Fruit fly (Drosophila melanogaster) whole organism, adult: Measurements from ENCODE around the gene CG9922.
A peak's percentile ranks its signal among the peaks of the same experiment; 100 is the strongest.

Experiments
- CG11617 ChIP-seq: fragments of 200-800 bp; sonication (Bioruptor generic); optimal IDR thresholded peaks from 2 replicates; lab custom pipeline; 2017; ENCODE audit warnings: mild to moderate bottlenecking, missing biosample characterization, missing genetic modification reagents, missing genetic modification characterization
- CG12768 ChIP-seq: fragments of 200-800 bp; sonication (Bioruptor generic); optimal IDR thresholded peaks from 2 replicates; lab custom pipeline; 2017; ENCODE audit warnings: missing biosample characterization, missing genetic modification characterization, mild to moderate bottlenecking, moderate library complexity, missing genetic modification reagents
- CG14711 ChIP-seq: fragments of 200-800 bp; sonication (Bioruptor generic); optimal IDR thresholded peaks from 2 replicates; lab custom pipeline; 2018; ENCODE audit warnings: missing biosample characterization, mild to moderate bottlenecking, missing genetic modification characterization, moderate library complexity
- CG1620 ChIP-seq: fragments of 200-800 bp; sonication (Bioruptor generic); optimal IDR thresholded peaks from 2 replicates; lab custom pipeline; 2016; ENCODE audit warnings: missing biosample characterization, missing genetic modification characterization
- CG33017 ChIP-seq: fragments of 200-800 bp; sonication (Bioruptor generic); optimal IDR thresholded peaks from 2 replicates; lab custom pipeline; 2018; ENCODE audit warnings: missing biosample characterization, mild to moderate bottlenecking, missing genetic modification characterization, moderate library complexity
- CG5204 ChIP-seq: fragments of 200-800 bp; sonication (Bioruptor generic); optimal IDR thresholded peaks from 2 replicates; lab custom pipeline; 2016; ENCODE audit warnings: missing biosample characterization, missing genetic modification characterization
- CG7045 ChIP-seq: fragments of 200-800 bp; sonication (Bioruptor generic); optimal IDR thresholded peaks from 2 replicates; lab custom pipeline; 2017; ENCODE audit warnings: missing biosample characterization, mild to moderate bottlenecking, missing genetic modification characterization
- CG7101 ChIP-seq: fragments of 200-800 bp; sonication (Bioruptor generic); optimal IDR thresholded peaks from 2 replicates; lab custom pipeline; 2018; ENCODE audit warnings: missing biosample characterization, mild to moderate bottlenecking, missing genetic modification characterization, moderate library complexity
- Clk ChIP-seq: fragments of 200-800 bp; sonication (Bioruptor generic); optimal IDR thresholded peaks from 2 replicates; lab custom pipeline; 2017; ENCODE audit warnings: missing biosample characterization, missing genetic modification characterization
- Crg-1 ChIP-seq: fragments of 200-800 bp; sonication (Bioruptor generic); optimal IDR thresholded peaks from 2 replicates; lab custom pipeline; 2016; ENCODE audit warnings: missing biosample characterization, missing genetic modification characterization
- Hr96 ChIP-seq: fragments of 200-800 bp; sonication (Bioruptor generic); optimal IDR thresholded peaks from 2 replicates; lab custom pipeline; 2016; ENCODE audit warnings: missing biosample characterization, missing genetic modification characterization
- Mnt ChIP-seq: fragments of 200-800 bp; sonication (Bioruptor generic); optimal IDR thresholded peaks from 2 replicates; lab custom pipeline; 2016; ENCODE audit warnings: missing biosample characterization, mild to moderate bottlenecking, missing genetic modification characterization
- bab1 ChIP-seq: fragments of 200-800 bp; sonication (Bioruptor generic); optimal IDR thresholded peaks from 3 replicates; lab custom pipeline; 2019; ENCODE audit warnings: missing biosample characterization, mild to moderate bottlenecking, missing genetic modification characterization, moderate library complexity
- cic ChIP-seq: fragments of 200-800 bp; sonication (Bioruptor generic); optimal IDR thresholded peaks from 2 replicates; lab custom pipeline; 2017; ENCODE audit warnings: missing biosample characterization, mild to moderate bottlenecking, missing genetic modification characterization, moderate library complexity
- cnc ChIP-seq, 2 experiments: fragments of >200 bp; optimal IDR thresholded peaks; 2 replicates each; lab custom pipeline; 2017
- kay ChIP-seq: fragments of 200-800 bp; sonication (Bioruptor generic); peaks from one replicate; lab custom pipeline; 2016; ENCODE audit warnings: missing biosample characterization, missing genetic modification characterization, borderline replicate concordance
- ovo ChIP-seq: fragments of 200-800 bp; sonication (Bioruptor generic); optimal IDR thresholded peaks from 2 replicates; lab custom pipeline; 2016; ENCODE audit warnings: missing biosample characterization, missing genetic modification characterization
- pad ChIP-seq: fragments of 200-800 bp; sonication (Bioruptor generic); optimal IDR thresholded peaks from 3 replicates; lab custom pipeline; 2017; ENCODE audit warnings: missing biosample characterization, missing genetic modification characterization, mild to moderate bottlenecking, moderate library complexity, missing genetic modification reagents
- tj ChIP-seq: fragments of 200-800 bp; sonication (Bioruptor generic); optimal IDR thresholded peaks from 3 replicates; lab custom pipeline; 2017; ENCODE audit warnings: missing biosample characterization, mild to moderate bottlenecking, missing genetic modification characterization, moderate library complexity
- toe ChIP-seq: fragments of 200-800 bp; sonication (Bioruptor generic); optimal IDR thresholded peaks from 2 replicates; lab custom pipeline; 2016; ENCODE audit warnings: missing biosample characterization, missing genetic modification characterization

Gene CG9922

DNA sequence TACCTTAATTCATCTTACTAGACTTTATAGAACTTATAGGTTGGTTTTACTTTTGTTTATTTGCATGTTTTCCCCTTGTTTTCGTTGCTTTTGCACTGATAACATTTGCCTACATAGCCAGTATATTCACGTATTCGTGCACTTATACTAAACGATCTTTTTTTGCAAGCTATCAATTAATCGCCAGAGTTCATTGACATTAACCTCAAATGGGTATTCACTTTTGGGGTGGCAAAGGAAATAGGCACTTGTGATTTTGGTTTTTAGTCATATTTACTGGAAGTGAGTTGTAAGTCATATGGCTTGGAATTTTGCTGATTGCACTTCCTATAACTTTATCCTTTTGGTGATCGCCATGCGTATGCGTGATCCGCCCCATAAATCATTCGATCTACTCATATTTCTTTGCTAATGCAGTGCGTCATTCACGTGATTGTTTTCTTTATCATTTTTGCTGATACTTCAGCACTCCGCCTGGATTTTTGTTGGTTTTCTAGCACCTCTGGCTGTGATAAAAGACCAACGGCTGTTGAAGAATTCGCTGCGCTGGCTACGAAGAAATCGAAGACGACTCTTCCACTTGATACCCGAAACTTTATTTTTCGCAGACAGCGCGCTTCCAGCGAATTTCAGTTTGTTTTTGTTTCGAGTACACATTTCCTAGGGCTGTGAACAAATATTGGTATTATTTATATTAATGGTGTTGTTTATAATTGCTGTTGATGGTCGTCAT is 31.9 kb upstream of the CG9922 start:
- TF ChIP-seq CG5204 (GFP tag; lab: Kevin White, UChicago), result no peak
- TF ChIP-seq CG7101 (tag; lab: Kevin White, UChicago), result no peak
- TF ChIP-seq tj (GFP tag; lab: Kevin White, UChicago), result peak; percentile 96
- TF ChIP-seq CG11617 (GFP tag; lab: Kevin White, UChicago), result no peak

DNA sequence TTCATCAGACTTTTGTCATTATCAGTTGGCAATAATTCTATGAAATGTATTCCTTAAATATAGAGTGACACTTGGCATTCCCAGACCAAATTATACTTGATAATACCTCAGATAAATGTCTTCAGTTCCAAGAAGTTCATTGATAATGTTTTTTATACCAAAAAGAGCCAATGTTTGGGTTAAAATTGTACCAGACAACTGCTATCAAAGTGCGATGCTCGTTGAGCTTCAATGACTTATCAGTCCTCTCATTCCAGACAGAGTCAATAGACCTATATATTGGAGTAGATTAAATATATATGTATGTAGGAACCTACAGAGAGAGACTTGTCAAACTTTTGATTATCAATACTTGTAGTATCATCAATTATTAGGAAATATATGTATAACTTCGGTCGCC is 29.0 kb upstream of the CG9922 start:
- TF ChIP-seq CG12768 (no peak), Crg-1 (GFP tag; lab: Kevin White, UChicago) (no peak), CG33017 (tag; lab: Kevin White, UChicago) (no peak), CG7101 (tag; lab: Kevin White, UChicago) (no peak), Clk (GFP tag; lab: Kevin White, UChicago) (no peak), toe (no peak), tj (GFP tag; lab: Kevin White, UChicago) (no peak), cnc (optimal IDR thresholded peaks at IDR 0.05; lab: Kevin White, UChicago) (no peak), pad (GFP tag; lab: Kevin White, UChicago) (no peak), cic (GFP tag; lab: Kevin White, UChicago) (no peak), CG11617 (GFP tag; lab: Kevin White, UChicago) (no peak), CG1620 (no peak), Hr96 (no peak), CG7045 (no peak), CG14711 (tag; lab: Kevin White, UChicago) (no peak), bab1 (no peak), Mnt (GFP tag; lab: Kevin White, UChicago) (no peak), ovo (GFP tag; lab: Kevin White, UChicago) (no peak), CG5204 (GFP tag; lab: Kevin White, UChicago) (no peak), kay (GFP tag; lab: Kevin White, UChicago) (no peak)

DNA sequence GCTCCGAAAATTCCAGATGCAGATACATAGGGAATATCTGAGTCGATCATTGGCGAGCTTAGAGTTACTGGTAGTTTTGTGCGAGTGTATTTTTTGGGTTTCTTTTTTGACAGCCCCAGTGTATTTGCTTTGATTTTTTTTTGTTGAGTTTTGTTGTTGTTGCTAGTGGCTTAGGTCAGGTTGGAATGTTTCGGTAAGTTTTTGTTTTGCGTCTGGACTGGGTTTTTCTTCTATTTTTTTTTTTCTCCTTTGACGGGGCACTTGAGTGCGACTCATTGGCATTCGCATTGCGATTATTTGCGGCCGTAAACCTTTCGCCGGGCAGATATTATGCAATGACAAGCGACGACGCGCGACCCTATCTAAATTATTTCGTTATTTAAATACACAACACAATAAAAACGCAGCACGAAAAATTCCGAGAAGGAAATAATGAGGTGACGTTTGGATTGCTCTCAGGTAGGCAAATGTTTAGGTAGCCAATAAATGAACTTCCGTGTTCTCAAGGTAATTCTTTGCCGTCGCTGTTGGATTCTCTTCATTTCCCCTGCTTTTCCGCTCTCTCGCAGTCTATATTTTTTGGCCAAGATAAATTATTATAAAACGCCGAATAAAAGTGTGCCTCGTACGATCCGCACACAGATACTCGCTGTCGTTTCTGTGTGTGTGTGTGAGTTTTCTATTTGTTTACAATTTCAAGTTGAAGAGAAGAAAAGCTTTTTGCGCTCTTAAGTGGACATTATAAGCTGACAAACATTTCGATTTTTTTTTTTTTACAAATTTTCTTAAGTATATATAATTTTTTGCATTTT is 28.2 kb upstream of the CG9922 start:
- TF ChIP-seq Clk (GFP tag; lab: Kevin White, UChicago) (no peak), cic (GFP tag; lab: Kevin White, UChicago) (peak; percentile 12), kay (GFP tag; lab: Kevin White, UChicago) (no peak), pad (GFP tag; lab: Kevin White, UChicago) (peak; percentile 35), CG7045 (no peak), bab1 (no peak), CG12768 (peak; percentile 4)

DNA sequence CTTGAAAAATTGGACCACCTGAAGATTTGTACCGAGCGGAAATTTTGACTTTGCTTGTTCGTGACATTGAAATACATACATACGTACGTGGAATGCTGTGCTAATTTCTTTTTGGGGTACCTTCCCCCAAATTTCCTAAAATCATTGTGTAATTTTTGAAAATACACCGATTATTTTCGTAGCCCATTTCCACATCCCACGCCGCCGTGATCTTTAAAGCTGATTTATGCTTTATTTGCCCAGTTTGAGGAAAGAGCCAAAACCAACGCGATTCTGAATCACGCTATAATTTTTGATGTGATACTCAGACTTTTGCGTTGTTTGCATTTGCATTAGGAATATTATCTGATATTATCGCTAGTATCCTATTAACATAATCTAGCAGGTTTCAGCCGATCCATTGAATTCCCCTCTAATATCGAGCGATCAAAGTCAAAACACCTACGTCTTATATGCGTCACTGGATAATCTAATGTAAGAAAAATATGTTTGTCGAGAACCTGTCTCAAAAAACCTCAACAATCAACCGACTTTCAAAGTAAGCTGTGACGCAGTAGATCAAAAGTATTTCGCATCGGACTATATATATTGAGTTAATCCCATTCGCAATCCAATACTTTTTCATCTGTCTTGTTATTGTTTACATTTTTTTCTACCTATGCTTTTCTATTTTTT is 26.8 kb upstream of the CG9922 start:
- TF ChIP-seq CG12768, result no peak
- peak; percentile 21 for TF ChIP-seq cic (GFP tag; lab: Kevin White, UChicago)

DNA sequence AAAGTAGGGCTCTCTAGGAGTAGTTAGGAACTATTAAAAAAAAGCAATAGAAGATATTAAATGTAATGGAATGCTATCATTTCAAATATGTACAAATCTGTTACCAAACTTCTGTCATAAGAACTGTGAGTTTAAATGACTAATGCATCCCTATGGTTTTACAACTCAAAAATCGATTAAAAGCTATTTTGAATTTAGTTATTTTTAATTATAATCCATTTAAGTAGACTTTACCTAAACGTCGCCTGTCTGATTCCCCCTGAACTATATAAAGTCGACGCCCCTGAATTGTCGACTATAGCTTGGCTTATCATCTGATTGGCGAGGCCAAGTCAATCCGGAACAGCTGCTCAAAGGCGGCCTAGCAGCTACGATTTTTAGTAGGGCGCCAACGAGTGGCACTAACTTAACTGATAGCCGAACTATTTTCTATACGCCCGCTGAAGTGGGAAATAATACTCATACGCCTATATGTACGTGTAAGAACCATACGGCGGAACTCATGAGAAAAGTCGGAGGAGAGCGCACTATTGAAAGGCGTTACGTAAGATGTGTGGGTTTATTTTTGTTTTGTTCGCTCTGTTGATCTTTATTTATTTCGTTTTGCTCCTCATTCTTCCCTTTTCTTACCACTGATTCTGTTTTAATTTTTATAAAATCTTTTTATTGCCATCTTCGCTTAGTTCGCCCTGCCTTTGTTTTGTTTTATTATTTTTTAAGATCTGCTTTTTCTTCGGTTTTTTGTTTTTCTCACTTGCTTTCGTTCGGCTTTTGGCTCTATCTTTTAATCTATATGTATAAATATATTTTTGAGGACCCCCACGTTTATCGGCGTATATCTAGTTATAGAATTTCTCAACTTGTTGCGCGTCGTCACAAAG is 26.0 kb upstream of the CG9922 start:
- TF ChIP-seq cnc (optimal IDR thresholded peaks at IDR 0.05; lab: Kevin White, UChicago), result no peak
- no peak for TF ChIP-seq Crg-1 (GFP tag; lab: Kevin White, UChicago)
- peak; percentile 17 for TF ChIP-seq Mnt (GFP tag; lab: Kevin White, UChicago)
- peak; percentile 29 for TF ChIP-seq Clk (GFP tag; lab: Kevin White, UChicago)
- TF ChIP-seq toe, result no peak
- TF ChIP-seq CG11617 (GFP tag; lab: Kevin White, UChicago), result peak; percentile 25
- TF ChIP-seq cic (GFP tag; lab: Kevin White, UChicago), result peak; percentile 73
- TF ChIP-seq kay (GFP tag; lab: Kevin White, UChicago), result peak; percentile 81
- TF ChIP-seq tj (GFP tag; lab: Kevin White, UChicago), result peak; percentile 29
- peak; percentile 57 for TF ChIP-seq pad (GFP tag; lab: Kevin White, UChicago)
- peak; percentile 34 for TF ChIP-seq CG7101 (tag; lab: Kevin White, UChicago)
- peak; percentile 44 for TF ChIP-seq CG33017 (tag; lab: Kevin White, UChicago)
- peak; percentile 86 for TF ChIP-seq CG12768
- TF ChIP-seq CG14711 (tag; lab: Kevin White, UChicago), result peak; percentile 32
- TF ChIP-seq CG7045, result peak; percentile 75
